Fruit fly (Drosophila melanogaster): ENCODE measurements around the gene CG9286.

The CG9286 gene

DNA sequence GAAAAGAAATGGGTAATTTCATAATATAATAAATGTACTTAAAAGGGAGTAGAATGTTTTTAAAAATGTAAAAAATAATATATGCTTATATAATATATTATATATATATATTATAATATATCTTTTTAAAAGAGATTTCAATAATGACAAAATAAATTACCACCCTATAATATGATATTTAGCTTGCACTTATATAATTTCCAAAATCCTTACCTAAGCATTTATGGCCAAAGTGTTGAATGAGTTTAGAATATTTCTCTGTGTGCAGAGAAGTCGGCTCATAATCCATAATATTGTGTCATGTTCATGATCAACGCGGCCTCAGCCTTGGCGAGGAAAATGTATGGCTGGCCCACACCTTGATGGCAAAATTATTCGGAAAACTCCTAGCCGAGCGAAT is 7.5 kb downstream of the CG9286 start:
- TF ChIP-seq gl (tag; optimal IDR thresholded peaks at IDR 0.05) (no peak), CG14655 (GFP tag; optimal IDR thresholded peaks at IDR 0.05) (peak; percentile 55), CG13204 (GFP tag; optimal IDR thresholded peaks at IDR 0.05) (no peak)

DNA sequence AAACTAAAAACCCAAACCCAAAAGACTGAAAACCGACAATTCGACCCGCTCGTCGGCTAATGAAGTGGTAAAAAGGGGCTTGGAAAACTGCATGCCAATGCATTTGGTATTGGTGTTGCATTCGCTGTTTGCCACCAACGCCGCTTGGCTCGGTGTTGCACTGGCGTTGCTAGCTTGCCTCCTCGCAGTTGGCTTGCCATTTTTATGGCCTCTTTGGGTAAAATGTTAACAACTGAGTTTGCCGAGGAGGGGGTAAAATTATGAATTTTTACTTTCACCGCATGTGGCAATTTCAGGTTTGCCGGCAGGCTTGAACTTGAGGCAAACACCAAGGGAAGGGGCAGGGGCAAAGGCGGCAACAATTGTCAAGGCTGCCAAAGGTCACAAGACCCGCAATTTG is 7.9 kb downstream of the CG9286 start:
- no peak for TF ChIP-seq EcR (GFP tag; optimal IDR thresholded peaks at IDR 0.05)
- no peak for TF ChIP-seq D1 (tag; optimal IDR thresholded peaks at IDR 0.05)
- no peak for TF ChIP-seq CG17806 (tag; optimal IDR thresholded peaks at IDR 0.05)
- TF ChIP-seq CG14655 (GFP tag; optimal IDR thresholded peaks at IDR 0.05), result no peak
- TF ChIP-seq CG13204 (GFP tag; optimal IDR thresholded peaks at IDR 0.05), result no peak
- TF ChIP-seq CG9948 (tag; optimal IDR thresholded peaks at IDR 0.05), result no peak
- peak; percentile 6 for TF ChIP-seq gl (tag; optimal IDR thresholded peaks at IDR 0.05)
- TF ChIP-seq CG8301 (tag; optimal IDR thresholded peaks at IDR 0.05), result no peak
- TF ChIP-seq Pif1B (GFP tag; optimal IDR thresholded peaks at IDR 0.05), result no peak
- no peak for TF ChIP-seq CG32121 (GFP tag; IDR thresholded peaks at IDR 0.05)
- no peak for TF ChIP-seq CG10348 (GFP tag; IDR thresholded peaks at IDR 0.05)
- TF ChIP-seq rn (GFP tag; IDR thresholded peaks at IDR 0.05), result no peak
- 0 out of 3 replicates have a peak, but pooled peaks have one; percentile 16 for TF ChIP-seq fd96Ca (GFP tag; IDR thresholded peaks at IDR 0.05)

DNA sequence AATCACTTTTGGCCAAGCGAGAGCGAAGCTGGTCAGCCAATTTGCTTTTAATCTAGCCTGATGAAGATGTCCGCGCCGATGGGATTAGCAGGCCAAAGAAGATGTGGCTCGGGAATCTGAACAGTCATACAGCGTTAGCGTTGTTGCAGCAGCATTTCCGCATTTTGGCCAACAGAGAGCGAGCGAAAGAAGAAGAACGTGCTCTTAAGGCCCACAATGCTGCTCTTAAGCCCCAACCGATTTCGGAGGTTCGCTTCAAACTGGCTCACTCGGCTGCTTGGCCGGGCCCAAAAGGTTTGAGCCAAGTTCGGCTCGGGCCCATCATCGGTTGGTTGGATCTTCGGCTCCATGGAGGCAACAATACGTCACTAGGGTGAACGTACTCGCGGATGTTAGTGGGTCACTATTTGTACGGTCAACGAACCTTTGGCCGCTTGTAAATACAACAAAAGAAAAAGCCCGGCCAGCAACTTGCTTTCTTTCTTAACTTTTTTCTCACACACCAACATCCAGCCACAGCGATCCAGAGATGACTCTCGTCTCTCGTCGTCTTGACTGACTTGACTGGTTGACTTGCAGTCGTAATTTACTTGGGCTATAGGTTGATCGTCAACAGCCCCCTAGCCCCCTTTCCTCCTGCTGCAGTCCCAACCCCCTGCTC is 9.0 kb downstream of the CG9286 start:
- TF ChIP-seq CG15710 (tag; optimal IDR thresholded peaks at IDR 0.05) (no peak), EcR (GFP tag; optimal IDR thresholded peaks at IDR 0.05) (peak; percentile 96), fd96Ca (GFP tag; IDR thresholded peaks at IDR 0.05) (no peak), CG8159 (tag; optimal IDR thresholded peaks at IDR 0.05) (no peak), CG32121 (GFP tag; IDR thresholded peaks at IDR 0.05) (0 out of 2 replicates have a peak, but pooled peaks have one; percentile 30)

DNA sequence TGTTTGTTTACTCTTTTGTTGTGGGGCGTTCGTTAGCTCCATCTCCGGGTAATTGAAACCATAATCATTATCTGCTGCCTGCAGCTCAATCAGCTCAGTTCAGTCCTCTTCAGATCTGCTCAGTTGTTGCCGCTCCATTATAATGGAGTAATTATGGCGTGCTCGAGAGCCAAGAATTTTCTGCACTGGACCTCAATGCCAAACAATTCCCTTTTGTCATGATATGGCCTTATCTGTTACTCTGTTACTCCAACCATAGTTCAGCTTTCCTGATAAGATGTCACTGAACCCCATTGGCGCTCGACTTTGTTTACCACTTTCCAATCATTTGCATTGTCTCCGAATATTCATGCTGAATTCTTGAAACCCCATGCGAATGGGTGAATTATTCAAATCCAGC is 10.1 kb downstream of the CG9286 start:
- peak; percentile 90 for TF ChIP-seq EcR (GFP tag; optimal IDR thresholded peaks at IDR 0.05)
- TF ChIP-seq Pif1A (GFP tag; optimal IDR thresholded peaks at IDR 0.05), result no peak

DNA sequence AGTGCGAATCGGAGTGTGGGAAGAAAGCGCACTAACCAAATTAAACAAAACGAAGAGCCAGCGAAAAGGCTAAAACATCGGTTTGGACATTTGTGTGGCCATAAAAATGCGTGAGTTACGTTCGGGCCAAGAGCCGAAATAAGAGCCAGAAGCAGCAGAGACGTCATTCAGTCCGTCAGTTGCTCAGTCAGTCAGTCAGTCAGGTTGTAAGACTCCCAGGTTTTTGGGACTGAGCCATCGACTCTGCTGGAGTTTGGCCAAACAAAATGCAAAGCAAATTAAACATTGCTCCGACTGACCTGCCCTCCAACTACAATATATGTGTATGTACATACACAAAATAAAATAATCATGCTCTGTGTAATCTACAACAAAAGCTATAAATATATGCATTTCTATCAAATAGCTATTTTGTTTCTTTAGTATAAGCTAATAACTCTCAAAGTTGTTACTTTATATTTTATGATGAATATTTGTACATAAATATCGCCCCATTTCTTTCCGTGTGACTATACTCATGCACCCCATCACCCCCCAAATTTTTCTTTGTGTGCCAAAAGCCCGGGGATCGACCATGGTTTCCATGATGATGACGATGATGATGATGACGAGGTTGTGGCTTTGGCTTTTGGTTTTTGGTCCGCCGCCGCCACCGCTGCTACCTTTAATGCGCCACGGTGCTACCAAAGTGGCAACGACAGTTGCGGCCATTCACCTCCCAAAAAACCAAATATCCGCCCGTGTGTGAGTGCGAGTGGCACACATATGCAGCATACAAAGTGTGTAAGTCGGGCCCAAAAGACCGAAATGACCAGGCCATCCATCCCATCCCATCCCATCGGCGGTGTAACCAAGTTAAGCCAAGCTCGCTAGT is 12.6 kb downstream of the CG9286 start:
- TF ChIP-seq Pif1A (GFP tag; optimal IDR thresholded peaks at IDR 0.05) (peak; percentile 43), CG4496 (GFP tag; IDR thresholded peaks at IDR 0.05) (no peak), CG8301 (tag; optimal IDR thresholded peaks at IDR 0.05) (peak; percentile 20), Ets98B (GFP tag; IDR thresholded peaks at IDR 0.05) (peak; percentile 48), gl (tag; optimal IDR thresholded peaks at IDR 0.05) (no peak), Snoo (tag; optimal IDR thresholded peaks at IDR 0.05) (peak; percentile 80)

DNA sequence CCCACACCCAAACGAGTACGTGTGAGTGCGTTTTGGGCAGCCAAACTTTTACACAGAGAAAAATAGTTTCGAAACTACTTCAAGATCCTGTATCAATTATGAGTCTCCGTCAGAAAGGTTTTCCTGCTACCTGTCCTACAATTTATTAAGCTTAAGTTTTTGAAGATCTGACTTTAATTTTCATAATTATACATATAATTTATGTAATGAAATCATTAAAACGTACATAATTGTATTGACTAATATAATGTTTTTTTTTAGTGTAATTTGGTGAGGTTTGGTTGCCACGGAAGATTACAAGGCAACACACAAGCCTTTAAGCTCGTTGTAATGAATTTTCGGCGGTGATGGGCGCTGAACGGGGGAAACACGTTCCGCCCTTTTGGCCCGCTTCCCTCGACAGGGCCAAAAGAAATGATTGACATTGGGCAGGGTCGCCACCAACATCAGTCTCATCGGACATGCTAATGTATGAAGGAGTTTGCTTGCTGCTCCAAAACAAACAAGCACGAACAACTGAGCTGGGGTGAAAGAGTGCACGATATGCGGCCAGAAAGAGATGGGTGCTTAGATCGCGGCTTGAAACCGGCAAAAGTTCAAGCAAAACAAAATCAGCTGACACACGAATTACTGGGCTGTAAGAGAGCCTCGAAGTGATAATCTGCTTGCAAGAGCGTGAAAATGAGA is 13.4 kb downstream of the CG9286 start:
- TF ChIP-seq CG13204 (GFP tag; optimal IDR thresholded peaks at IDR 0.05) (no peak), CG10348 (GFP tag; IDR thresholded peaks at IDR 0.05) (no peak), CG4496 (GFP tag; IDR thresholded peaks at IDR 0.05) (peak; percentile 38; the same call in 1 of the 3 replicates), CG9948 (tag; optimal IDR thresholded peaks at IDR 0.05) (no peak), gl (tag; optimal IDR thresholded peaks at IDR 0.05) (no peak), rn (GFP tag; IDR thresholded peaks at IDR 0.05) (no peak), CG8301 (tag; optimal IDR thresholded peaks at IDR 0.05) (peak; percentile 42), EcR (GFP tag; optimal IDR thresholded peaks at IDR 0.05) (no peak), CG12605 (GFP tag; IDR thresholded peaks at IDR 0.05) (no peak), CG8159 (tag; optimal IDR thresholded peaks at IDR 0.05) (no peak), Pif1A (GFP tag; optimal IDR thresholded peaks at IDR 0.05) (peak; percentile 5), CG17806 (tag; optimal IDR thresholded peaks at IDR 0.05) (no peak), Snoo (tag; optimal IDR thresholded peaks at IDR 0.05) (peak; percentile 85), CG14655 (GFP tag; optimal IDR thresholded peaks at IDR 0.05) (peak; percentile 64), Pif1B (GFP tag; optimal IDR thresholded peaks at IDR 0.05) (peak; percentile 50), CG15710 (tag; optimal IDR thresholded peaks at IDR 0.05) (no peak), fd96Ca (GFP tag; IDR thresholded peaks at IDR 0.05) (no peak), CG34367 (tag; optimal IDR thresholded peaks at IDR 0.05) (no peak), CG32121 (GFP tag; IDR thresholded peaks at IDR 0.05) (no peak), Ets98B (GFP tag; IDR thresholded peaks at IDR 0.05) (peak; percentile 29; the same call in 1 of the 2 replicates), D1 (tag; optimal IDR thresholded peaks at IDR 0.05) (no peak)
